Worm (Caenorhabditis elegans): ENCODE results near the gene mboa-6.
A peak's percentile ranks its signal among the peaks of the same experiment; 100 is the strongest.

mboa-6 gene

DNA sequence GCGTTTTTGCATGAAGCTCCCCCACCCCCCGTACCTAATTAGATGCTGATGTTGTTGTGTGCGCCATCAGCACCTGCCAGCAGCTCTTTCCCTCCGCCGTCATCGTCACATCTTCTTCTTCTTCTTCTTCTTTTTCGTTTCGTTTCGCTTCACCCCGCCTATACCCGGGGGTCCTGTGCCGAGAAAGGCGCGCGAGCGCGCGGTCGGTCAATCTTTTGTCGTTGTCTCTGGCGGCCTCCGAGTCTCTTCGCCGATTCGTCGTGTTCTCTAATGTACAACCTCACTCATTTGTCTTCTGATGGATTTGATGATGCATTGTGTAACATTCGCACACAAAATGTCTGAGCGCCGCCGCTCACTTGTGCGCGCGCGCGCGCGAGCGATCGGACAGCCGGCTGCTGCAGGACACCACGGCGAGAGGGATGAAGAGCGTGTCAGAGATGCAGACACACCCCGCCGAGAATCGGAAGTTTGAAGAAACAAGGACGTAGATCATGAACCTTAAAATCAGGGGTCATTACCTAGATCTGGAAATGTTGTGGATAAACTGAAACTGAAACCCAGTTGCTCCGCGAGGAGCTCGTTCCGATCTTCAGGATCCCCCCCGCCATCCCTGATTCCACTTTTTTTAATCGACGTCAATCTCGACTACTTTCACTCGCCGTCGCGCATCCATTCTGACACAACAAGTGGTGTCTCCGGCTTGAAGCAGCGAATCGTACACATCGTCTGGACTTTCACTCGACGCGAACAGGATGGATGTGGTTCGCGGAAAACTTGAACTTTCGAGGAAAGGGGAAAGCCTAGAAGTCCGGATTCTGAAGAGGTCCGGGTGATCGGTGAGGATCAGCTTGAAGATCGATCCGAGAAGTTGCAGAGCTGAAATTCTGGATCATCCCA is 38.1 kb downstream of the mboa-6 start:
- TF ChIP-seq flt-1 (GFP tag; IDR thresholded peaks at IDR 0.05) (peak; percentile 79), klf-2 (GFP tag; conservative IDR thresholded peaks at IDR 0.05) (no peak), ref-1 (GFP tag; conservative IDR thresholded peaks at IDR 0.05) (no peak), T22C8.4 (GFP tag; IDR thresholded peaks at IDR 0.05) (no peak), ztf-29 (GFP tag; IDR thresholded peaks at IDR 0.05) (peak; percentile 48; the same call in 1 of the 2 replicates), tab-1 (GFP tag; IDR thresholded peaks at IDR 0.05) (peak; percentile 61; the same call in 1 of the 2 replicates), med-1 (GFP tag; optimal IDR thresholded peaks at IDR 0.05; ENCODE audit: insufficient read depth) (no peak), ztf-23 (GFP tag; IDR thresholded peaks at IDR 0.05) (0 out of 2 replicates have a peak, but pooled peaks have one; percentile 7), cog-1 (tag; optimal IDR thresholded peaks at IDR 0.05) (peak; percentile 97)

DNA sequence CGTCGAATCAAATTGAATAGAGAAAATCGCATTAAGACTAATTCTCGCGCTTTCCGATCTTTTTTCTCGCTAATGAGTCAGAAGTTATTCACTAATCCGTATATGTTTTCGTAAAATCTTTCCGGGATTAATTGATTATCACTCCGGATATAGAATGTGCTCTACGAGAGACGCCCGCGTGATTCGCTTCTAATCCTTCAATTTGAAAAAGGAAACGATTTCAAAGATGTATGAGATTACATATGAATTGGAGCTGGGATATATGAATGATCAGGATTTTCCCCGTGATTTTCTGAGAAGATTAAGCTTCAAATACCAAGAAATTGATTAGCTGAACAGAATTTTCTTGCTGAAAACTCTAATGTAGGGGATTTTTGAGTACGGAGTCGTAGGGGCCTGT is 39.2 kb downstream of the mboa-6 start:
- no peak for TF ChIP-seq cog-1 (tag; optimal IDR thresholded peaks at IDR 0.05)
- no peak for TF ChIP-seq tab-1 (GFP tag; IDR thresholded peaks at IDR 0.05)
- no peak for TF ChIP-seq ztf-29 (GFP tag; IDR thresholded peaks at IDR 0.05)
- TF ChIP-seq T22C8.4 (GFP tag; IDR thresholded peaks at IDR 0.05): no peak
- no peak for TF ChIP-seq ref-1 (GFP tag; conservative IDR thresholded peaks at IDR 0.05)
- TF ChIP-seq flt-1 (GFP tag; IDR thresholded peaks at IDR 0.05): no peak
- TF ChIP-seq med-1 (GFP tag; optimal IDR thresholded peaks at IDR 0.05; ENCODE audit: insufficient read depth): no peak
- TF ChIP-seq ztf-23 (GFP tag; IDR thresholded peaks at IDR 0.05): no peak
- TF ChIP-seq klf-2 (GFP tag; conservative IDR thresholded peaks at IDR 0.05): no peak

DNA sequence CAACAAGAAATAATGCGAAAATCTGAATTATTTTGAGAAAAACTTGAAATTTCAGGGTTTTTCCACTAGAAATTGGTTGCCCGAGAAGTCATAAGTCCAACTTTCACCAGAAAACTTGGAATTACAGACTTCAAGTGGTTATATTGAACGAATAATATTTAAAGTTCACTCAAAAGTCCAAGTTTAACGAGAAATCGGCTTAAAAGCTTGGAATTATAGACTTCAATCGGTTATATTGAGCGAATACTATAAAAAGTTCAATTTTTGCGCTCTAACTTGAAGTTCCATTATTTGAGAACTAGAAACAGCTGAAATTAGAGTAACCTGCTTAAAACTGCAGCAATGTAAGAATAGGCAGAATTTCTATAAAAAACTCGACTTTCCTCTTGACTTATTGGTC is 39.7 kb downstream of the mboa-6 start:
- TF ChIP-seq T22C8.4 (GFP tag; IDR thresholded peaks at IDR 0.05): no peak
- no peak for TF ChIP-seq ztf-23 (GFP tag; IDR thresholded peaks at IDR 0.05)
- TF ChIP-seq med-1 (GFP tag; optimal IDR thresholded peaks at IDR 0.05; ENCODE audit: insufficient read depth): no peak
- no peak for TF ChIP-seq tab-1 (GFP tag; IDR thresholded peaks at IDR 0.05)
- TF ChIP-seq ztf-29 (GFP tag; IDR thresholded peaks at IDR 0.05): no peak
- no peak for TF ChIP-seq flt-1 (GFP tag; IDR thresholded peaks at IDR 0.05)
- no peak for TF ChIP-seq klf-2 (GFP tag; conservative IDR thresholded peaks at IDR 0.05)
- TF ChIP-seq ref-1 (GFP tag; conservative IDR thresholded peaks at IDR 0.05): no peak
- TF ChIP-seq cog-1 (tag; optimal IDR thresholded peaks at IDR 0.05): no peak

DNA sequence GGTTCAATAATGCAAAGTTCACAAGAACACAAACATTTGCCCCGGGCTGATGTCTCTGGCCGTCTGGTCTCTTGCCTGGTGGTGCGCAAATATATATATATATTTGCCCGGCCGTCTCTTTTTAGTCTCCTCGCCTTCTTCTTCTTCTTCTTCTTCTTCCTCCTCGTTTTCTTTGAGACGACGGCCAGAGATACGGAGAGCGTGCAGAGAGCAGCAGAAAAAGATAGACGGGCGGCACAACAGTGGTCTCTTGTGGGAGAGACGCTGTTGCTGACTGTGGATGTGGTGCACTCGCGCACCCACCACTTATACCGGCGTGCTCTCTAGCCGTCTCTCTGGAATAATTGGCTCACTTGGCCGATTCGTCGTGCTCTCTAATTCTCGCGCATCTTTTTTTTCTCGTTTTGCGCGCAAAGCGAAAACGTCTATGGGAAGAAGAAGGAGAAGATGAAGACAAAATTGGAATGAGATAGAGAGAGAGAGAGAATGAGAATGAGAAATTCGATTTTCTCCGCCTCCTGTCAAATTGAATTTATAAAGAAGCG is 40.5 kb downstream of the mboa-6 start:
- peak; percentile 95 for TF ChIP-seq cog-1 (tag; optimal IDR thresholded peaks at IDR 0.05)
- peak; percentile 63; the same call in 1 of the 2 replicates for TF ChIP-seq flt-1 (GFP tag; IDR thresholded peaks at IDR 0.05)
- TF ChIP-seq klf-2 (GFP tag; conservative IDR thresholded peaks at IDR 0.05): no peak

DNA sequence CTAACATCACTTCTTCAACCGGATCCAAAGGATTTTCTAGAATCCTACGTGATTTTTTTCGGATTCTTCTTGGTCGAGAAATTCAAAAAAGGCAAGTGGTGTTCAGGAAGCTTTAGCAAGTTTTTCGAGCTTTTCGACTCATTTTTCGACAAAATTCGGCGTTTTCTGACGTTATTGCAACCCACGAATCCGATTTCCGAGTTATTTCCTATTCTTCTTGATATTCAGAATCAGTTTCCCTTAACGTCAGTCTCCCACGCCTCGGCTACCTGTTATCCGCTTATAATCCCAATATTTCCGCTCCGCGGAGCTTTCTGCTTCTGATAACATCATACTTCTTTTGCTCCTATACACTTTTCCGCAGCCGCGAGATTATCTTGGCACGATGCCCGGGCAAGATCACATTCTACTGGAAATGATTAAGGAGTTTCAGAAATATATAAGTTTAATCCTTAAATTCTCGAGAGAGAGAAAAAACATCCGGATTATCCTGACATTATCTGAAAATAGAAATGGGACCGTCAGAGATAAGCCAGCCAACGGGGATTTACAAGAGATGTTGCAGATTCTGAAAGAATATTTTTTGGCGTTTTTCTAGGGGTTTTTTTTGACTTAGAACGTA is 43.3 kb downstream of the mboa-6 start:
- no peak for TF ChIP-seq ztf-29 (GFP tag; IDR thresholded peaks at IDR 0.05)

DNA sequence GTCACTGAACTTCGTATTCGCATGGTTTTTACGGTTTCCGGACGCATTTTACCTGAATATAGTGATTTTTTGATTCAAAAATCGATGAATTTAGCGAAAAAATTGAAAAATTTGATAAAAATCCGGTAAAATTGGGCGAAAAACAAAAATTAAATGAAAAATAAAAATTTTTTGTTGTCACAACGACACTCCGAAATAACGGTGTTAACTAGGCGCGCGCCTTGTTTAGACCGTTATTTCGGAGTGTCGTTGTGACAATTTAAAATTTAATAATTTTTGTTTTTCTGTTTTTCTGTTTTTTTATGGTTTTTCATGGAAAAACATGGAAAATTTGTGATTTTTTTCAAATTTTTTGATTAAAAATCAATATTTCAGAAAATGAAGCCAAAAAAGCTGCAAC is 56.2 kb downstream of the mboa-6 start, which contains the start of the genes B0524.6 and pqn-41:
Gene B0524.6, minus strand, starts transcription at position 52 of the 400 bp plus-strand sequence.
Gene pqn-41, plus strand, starts transcription at position 370 of the 400 bp plus-strand sequence.
- TF ChIP-seq ztf-23 (GFP tag; IDR thresholded peaks at IDR 0.05): no peak
- TF ChIP-seq tab-1 (GFP tag; IDR thresholded peaks at IDR 0.05): no peak
- TF ChIP-seq klf-2 (GFP tag; conservative IDR thresholded peaks at IDR 0.05): no peak
- no peak for TF ChIP-seq med-1 (GFP tag; optimal IDR thresholded peaks at IDR 0.05; ENCODE audit: insufficient read depth)
- TF ChIP-seq T22C8.4 (GFP tag; IDR thresholded peaks at IDR 0.05): no peak
- TF ChIP-seq ref-1 (GFP tag; conservative IDR thresholded peaks at IDR 0.05): no peak

DNA sequence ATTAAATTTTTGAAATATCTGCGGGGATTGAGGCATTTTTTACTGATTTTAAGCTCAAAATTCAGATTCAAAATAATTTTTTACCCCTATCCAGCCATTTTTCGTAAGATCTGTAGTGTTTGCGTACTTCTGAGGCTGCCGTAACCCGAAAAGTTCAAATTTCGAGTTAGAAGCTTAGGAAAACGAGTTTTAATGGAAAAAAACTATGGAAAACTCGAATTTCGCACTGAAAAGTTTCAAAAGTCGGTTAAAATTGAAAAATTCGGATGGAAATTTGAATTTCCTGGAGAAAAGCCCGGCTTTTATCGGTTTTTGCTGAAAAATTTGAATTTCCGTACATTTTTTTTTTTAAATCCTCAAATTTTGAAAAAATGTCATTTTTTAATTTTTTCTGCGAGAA is 57.8 kb downstream of the mboa-6 start:
- no peak for TF ChIP-seq klf-2 (GFP tag; conservative IDR thresholded peaks at IDR 0.05)
- no peak for TF ChIP-seq med-1 (GFP tag; optimal IDR thresholded peaks at IDR 0.05; ENCODE audit: insufficient read depth)
- TF ChIP-seq cog-1 (tag; optimal IDR thresholded peaks at IDR 0.05): no peak
- no peak for TF ChIP-seq tab-1 (GFP tag; IDR thresholded peaks at IDR 0.05)
- no peak for TF ChIP-seq ztf-29 (GFP tag; IDR thresholded peaks at IDR 0.05)
- TF ChIP-seq ztf-23 (GFP tag; IDR thresholded peaks at IDR 0.05): no peak
- no peak for TF ChIP-seq flt-1 (GFP tag; IDR thresholded peaks at IDR 0.05)
- no peak for TF ChIP-seq T22C8.4 (GFP tag; IDR thresholded peaks at IDR 0.05)
- no peak for TF ChIP-seq ref-1 (GFP tag; conservative IDR thresholded peaks at IDR 0.05)

All from whole organism, midembryonic.